Worm (Caenorhabditis elegans) whole organism, mixed stage, embryonic: ENCODE measurements around the gene ins-22.

Experiments used
- ceh-83 ChIP-seq: fragments of 200-800 bp; sonication (Bioruptor generic); optimal IDR thresholded peaks from 2 replicates; lab custom pipeline; 2018; ENCODE audit warnings: mild to moderate bottlenecking, missing genetic modification characterization, missing compliant biosample characterization
- elt-1 ChIP-seq: sonication (generic microtip); optimal IDR thresholded peaks from 2 replicates; lab custom pipeline; 2017; ENCODE audit warnings: missing genetic modification characterization, mild to moderate bottlenecking, missing compliant biosample characterization, antibody characterized with exemption, moderate library complexity, borderline replicate concordance; ENCODE audit not compliant: insufficient read depth
- nhr-12 ChIP-seq: fragments of 150-350 bp; optimal IDR thresholded peaks from 2 replicates; lab custom pipeline; 2014; ENCODE audit warnings: missing biosample characterization, missing genetic modification characterization
- pha-4 ChIP-seq: fragments of 150-350 bp; optimal IDR thresholded peaks from 2 replicates; lab custom pipeline; 2018; ENCODE audit warnings: missing biosample characterization, missing genetic modification reagents, missing genetic modification characterization
- snpc-4 ChIP-seq: fragments of 150-350 bp; optimal IDR thresholded peaks from 2 replicates; lab custom pipeline; 2014; ENCODE audit warnings: missing biosample characterization, missing genetic modification characterization
- unc-62 ChIP-seq: fragments of 150-350 bp; optimal IDR thresholded peaks from 2 replicates; lab custom pipeline; 2014; ENCODE audit warnings: missing biosample characterization, missing genetic modification reagents, missing genetic modification characterization

- TF ChIP-seq unc-62 (no peak), pha-4 (tag; lab: Kevin White, UChicago) (no peak), nhr-12 (tag; lab: Kevin White, UChicago) (no peak), snpc-4 (tag; lab: Kevin White, UChicago) (no peak), elt-1 (tag; lab: Kevin White, UChicago) (no peak), ceh-83 (GFP tag; lab: Kevin White, UChicago) (no peak)
These were observed 7.1 kb downstream of the ins-22 start, which contains the start of gene M04D8.5 for ce11 chrIII:10033213-10033612.
